Worm (Caenorhabditis elegans): ENCODE results near the gene col-37.

DNA sequence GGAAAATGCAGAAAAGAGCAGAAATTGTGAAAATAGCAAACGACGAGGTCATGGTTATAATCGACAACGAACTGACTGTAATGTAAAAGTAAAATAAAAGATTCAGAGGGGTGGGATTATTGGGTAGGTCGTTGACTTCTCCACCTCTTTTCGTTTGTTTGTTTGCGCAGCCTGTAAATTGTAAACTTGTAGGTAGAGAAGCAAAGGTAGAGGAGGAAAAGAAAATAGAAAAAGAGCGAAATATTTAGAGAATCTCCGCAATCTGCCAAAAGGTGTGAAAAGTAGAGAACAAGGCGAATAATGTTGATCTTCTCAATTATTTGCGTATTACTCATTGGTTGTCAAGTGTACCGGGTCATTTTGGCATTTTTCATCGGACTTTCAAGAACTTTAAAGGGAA lies 19.8 kb upstream of the col-37 start, which contains the start of gene ZK863.8:
- TF ChIP-seq B0310.2 (tag; optimal IDR thresholded peaks at IDR 0.05), result no peak
- no peak for TF ChIP-seq tbx-37 (GFP tag; conservative IDR thresholded peaks at IDR 0.05)
- no peak for TF ChIP-seq ama-1 (optimal IDR thresholded peaks at IDR 0.05)
- no peak for TF ChIP-seq ets-7 (tag; optimal IDR thresholded peaks at IDR 0.05)
- TF ChIP-seq pes-1 (GFP tag; IDR thresholded peaks at IDR 0.05), result no peak
